Fruit fly (Drosophila melanogaster) whole organism, embryonic: ENCODE results near the gene CG32639.

ENCODE experiments used
- ATbp ChIP-seq: fragments of 200-800 bp; sonication (Bioruptor generic); optimal IDR thresholded peaks from 2 replicates; lab custom pipeline; 2017; ENCODE audit warnings: missing biosample characterization, mild to moderate bottlenecking, missing genetic modification characterization, missing genetic modification reagents
- Asciz ChIP-seq: fragments of 200-800 bp; sonication (Bioruptor generic); optimal IDR thresholded peaks from 2 replicates; lab custom pipeline; 2017; ENCODE audit warnings: missing biosample characterization, mild to moderate bottlenecking, missing genetic modification characterization, missing genetic modification reagents
- BEAF-32 ChIP-seq: fragments of 200-800 bp; sonication (Bioruptor generic); optimal IDR thresholded peaks from 3 replicates; lab custom pipeline; 2017; ENCODE audit warnings: missing biosample characterization, missing genetic modification characterization, mild to moderate bottlenecking, moderate library complexity, missing genetic modification reagents
- BtbVII ChIP-seq: fragments of 200-800 bp; sonication (Bioruptor generic); optimal IDR thresholded peaks from 3 replicates; lab custom pipeline; 2017; ENCODE audit warnings: missing biosample characterization, mild to moderate bottlenecking, missing genetic modification characterization
- CG12155 ChIP-seq: fragments of 200-800 bp; sonication (Bioruptor generic); optimal IDR thresholded peaks from 3 replicates; lab custom pipeline; 2016; ENCODE audit warnings: missing biosample characterization, missing genetic modification characterization
- CG12236 ChIP-seq: fragments of 200-800 bp; sonication (Bioruptor generic); optimal IDR thresholded peaks from 2 replicates; lab custom pipeline; 2016; ENCODE audit warnings: missing biosample characterization, missing genetic modification characterization
- CG13894 ChIP-seq: fragments of 200-800 bp; sonication (Bioruptor generic); optimal IDR thresholded peaks from 3 replicates; lab custom pipeline; 2018; ENCODE audit warnings: missing biosample characterization, mild to moderate bottlenecking, missing genetic modification characterization, moderate library complexity
- CG2678 ChIP-seq: fragments of 200-800 bp; sonication (Bioruptor generic); optimal IDR thresholded peaks from 3 replicates; lab custom pipeline; 2019; ENCODE audit warnings: missing biosample characterization, mild to moderate bottlenecking, missing genetic modification characterization, moderate library complexity
- CG30403 ChIP-seq: fragments of 200-800 bp; sonication (Bioruptor generic); optimal IDR thresholded peaks from 3 replicates; lab custom pipeline; 2016; ENCODE audit warnings: missing biosample characterization, missing genetic modification characterization
- CG3065 ChIP-seq: fragments of 200-800 bp; sonication (Bioruptor generic); optimal IDR thresholded peaks from 2 replicates; lab custom pipeline; 2016; ENCODE audit warnings: missing biosample characterization, missing genetic modification characterization
- CG31388 ChIP-seq: fragments of 200-800 bp; sonication (Bioruptor generic); optimal IDR thresholded peaks from 2 replicates; lab custom pipeline; 2016; ENCODE audit warnings: missing biosample characterization, missing genetic modification characterization
- CG3847 ChIP-seq: fragments of 200-800 bp; sonication (Bioruptor generic); IDR thresholded peaks from 2 replicates; pipeline ENCODE4 v1.3.6; 2022; ENCODE audit warnings: missing biosample characterization, missing genetic modification characterization
- CG4282 ChIP-seq: fragments of 200-800 bp; sonication (Bioruptor generic); optimal IDR thresholded peaks from 2 replicates; lab custom pipeline; 2016; ENCODE audit warnings: missing biosample characterization, missing genetic modification characterization
- CG6813 ChIP-seq: fragments of 200-800 bp; sonication (Bioruptor generic); optimal IDR thresholded peaks from 2 replicates; lab custom pipeline; 2017; ENCODE audit warnings: missing biosample characterization, missing genetic modification characterization, mild to moderate bottlenecking, moderate library complexity, missing genetic modification reagents
- CG7745 ChIP-seq: fragments of 200-800 bp; sonication (Bioruptor generic); optimal IDR thresholded peaks from 2 replicates; lab custom pipeline; 2018; ENCODE audit warnings: missing biosample characterization, mild to moderate bottlenecking, missing genetic modification characterization, moderate library complexity
- CHES-1-like ChIP-seq: fragments of 200-800 bp; sonication (Bioruptor generic); optimal IDR thresholded peaks from 2 replicates; lab custom pipeline; 2016; ENCODE audit warnings: missing biosample characterization, missing genetic modification characterization
- D19A ChIP-seq: fragments of 200-800 bp; optimal IDR thresholded peaks from 3 replicates; lab custom pipeline; 2019; ENCODE audit warnings: missing biosample characterization, mild to moderate bottlenecking, missing genetic modification characterization, moderate library complexity
- Dbx ChIP-seq: fragments of 200-800 bp; sonication (Bioruptor generic); IDR thresholded peaks from 3 replicates; pipeline ENCODE4 v1.3.6; 2022; ENCODE audit warnings: missing biosample characterization, missing genetic modification characterization
- Doc2 ChIP-seq: fragments of 200-800 bp; sonication (Bioruptor generic); IDR thresholded peaks from 2 replicates; pipeline ENCODE4 v1.3.6; 2022; ENCODE audit warnings: missing biosample characterization, missing genetic modification characterization
- Doc3 ChIP-seq: fragments of 200-800 bp; sonication (Bioruptor generic); IDR thresholded peaks from 3 replicates; pipeline ENCODE4 v1.3.6; 2022; ENCODE audit warnings: missing biosample characterization, missing genetic modification characterization; ENCODE audit not compliant: partially characterized antibody
- Ets65A ChIP-seq: fragments of 200-800 bp; sonication (Bioruptor generic); peaks from one replicate; lab custom pipeline; 2016; ENCODE audit warnings: missing biosample characterization, missing genetic modification characterization
- Gsc ChIP-seq: fragments of 200-800 bp; sonication (Bioruptor generic); IDR thresholded peaks from 2 replicates; pipeline ENCODE4 v1.3.6; 2022; ENCODE audit warnings: missing biosample characterization, missing genetic modification characterization
- HHEX ChIP-seq: fragments of 200-800 bp; sonication (Bioruptor generic); optimal IDR thresholded peaks from 3 replicates; lab custom pipeline; 2017; ENCODE audit warnings: missing biosample characterization, mild to moderate bottlenecking, missing genetic modification characterization, missing genetic modification reagents
- Hr39 ChIP-seq: fragments of >200 bp; optimal IDR thresholded peaks from 2 replicates; lab custom pipeline; 2017
- Lpt ChIP-seq: fragments of >200 bp; optimal IDR thresholded peaks from 2 replicates; lab custom pipeline; 2018; ENCODE audit warnings: missing biosample characterization, missing genetic modification characterization
- MTF-1 ChIP-seq: fragments of 200-800 bp; sonication (Bioruptor generic); optimal IDR thresholded peaks from 2 replicates; lab custom pipeline; 2018; ENCODE audit warnings: missing biosample characterization, mild to moderate bottlenecking, missing genetic modification characterization, borderline replicate concordance
- NC2α ChIP-seq: fragments of 200-800 bp; sonication (Bioruptor generic); optimal IDR thresholded peaks from 2 replicates; lab custom pipeline; 2016; ENCODE audit warnings: missing biosample characterization, missing genetic modification characterization
- Ptx1 ChIP-seq: fragments of 200-800 bp; sonication (Bioruptor generic); IDR thresholded peaks from 2 replicates; pipeline ENCODE4 v1.3.6; 2022; ENCODE audit warnings: missing biosample characterization, missing genetic modification characterization
- Scr ChIP-seq: fragments of 200-800 bp; sonication (Bioruptor generic); IDR thresholded peaks from 2 replicates; pipeline ENCODE4 v1.3.6; 2022; ENCODE audit warnings: missing biosample characterization, missing genetic modification characterization; ENCODE audit not compliant: partially characterized antibody
- Taf1 ChIP-seq: fragments of 200-800 bp; sonication (Bioruptor generic); IDR thresholded peaks from 2 replicates; pipeline ENCODE4 v1.3.6; 2022; ENCODE audit warnings: missing biosample characterization, missing genetic modification characterization
- ab ChIP-seq: fragments of 200-800 bp; sonication (Bioruptor generic); optimal IDR thresholded peaks from 2 replicates; lab custom pipeline; 2016; ENCODE audit warnings: missing biosample characterization, missing genetic modification characterization
- ap ChIP-seq: fragments of 200-800 bp; sonication (Bioruptor generic); IDR thresholded peaks from 2 replicates; pipeline ENCODE4 v1.3.6; 2022; ENCODE audit warnings: missing biosample characterization, missing genetic modification characterization
- ase ChIP-seq: fragments of 200-800 bp; sonication (Bioruptor generic); IDR thresholded peaks from 3 replicates; pipeline ENCODE4 v1.3.6; 2022; ENCODE audit warnings: missing biosample characterization, missing genetic modification characterization
- bcd ChIP-seq: fragments of 200-800 bp; sonication (Bioruptor generic); optimal IDR thresholded peaks from 2 replicates; lab custom pipeline; 2017; ENCODE audit warnings: missing biosample characterization, mild to moderate bottlenecking, missing genetic modification characterization
- br ChIP-seq: fragments of >200 bp; optimal IDR thresholded peaks from 2 replicates; lab custom pipeline; 2017
- cad ChIP-seq: fragments of >200 bp; optimal IDR thresholded peaks from 2 replicates; lab custom pipeline; 2017; ENCODE audit warnings: missing biosample characterization, missing genetic modification characterization
- dan ChIP-seq: fragments of 200-800 bp; sonication (Bioruptor generic); IDR thresholded peaks from 2 replicates; pipeline ENCODE4 v1.3.6; 2022; ENCODE audit warnings: missing biosample characterization, missing genetic modification characterization
- ewg ChIP-seq: fragments of 200-800 bp; sonication (Bioruptor generic); optimal IDR thresholded peaks from 3 replicates; lab custom pipeline; 2017; ENCODE audit warnings: mild to moderate bottlenecking, missing biosample characterization, missing genetic modification reagents, missing genetic modification characterization
- gt ChIP-seq: fragments of 200-800 bp; sonication (Bioruptor generic); IDR thresholded peaks from 2 replicates; pipeline ENCODE4 v1.3.6; 2022; ENCODE audit warnings: missing biosample characterization, missing genetic modification characterization
- jing ChIP-seq: fragments of 200-800 bp; sonication (Bioruptor generic); optimal IDR thresholded peaks from 2 replicates; lab custom pipeline; 2018; ENCODE audit warnings: missing biosample characterization, mild to moderate bottlenecking, missing genetic modification characterization
- ken ChIP-seq: fragments of 200-800 bp; sonication (Bioruptor generic); IDR thresholded peaks from 3 replicates; pipeline ENCODE4 v1.3.6; 2022; ENCODE audit warnings: missing biosample characterization, missing genetic modification characterization
- lov ChIP-seq, 2 experiments: fragments of 200-800 bp in 1 of 2; fragments of >200 bp in 1 of 2; sonication (Bioruptor generic) in 1 of 2; IDR thresholded peaks in 1 of 2; optimal IDR thresholded peaks in 1 of 2; 2 replicates in 1 of 2; 3 replicates in 1 of 2; pipeline versions ENCODE4 v1.3.6 to Lab custom; 2017 to 2022; ENCODE audit warnings: missing biosample characterization in 1 of 2, missing genetic modification characterization in 1 of 2
- org-1 ChIP-seq: fragments of 200-800 bp; sonication (Bioruptor generic); optimal IDR thresholded peaks from 2 replicates; lab custom pipeline; 2017; ENCODE audit warnings: missing biosample characterization, missing genetic modification characterization
- p53 ChIP-seq: fragments of 200-800 bp; sonication (Bioruptor generic); optimal IDR thresholded peaks from 2 replicates; lab custom pipeline; 2016; ENCODE audit warnings: missing biosample characterization, missing genetic modification characterization
- pb ChIP-seq: fragments of 200-800 bp; sonication (Bioruptor generic); optimal IDR thresholded peaks from 3 replicates; lab custom pipeline; 2016; ENCODE audit warnings: missing biosample characterization, missing genetic modification characterization
- peb ChIP-seq: fragments of 200-800 bp; sonication (Bioruptor generic); IDR thresholded peaks from 2 replicates; pipeline ENCODE4 v1.3.6; 2022; ENCODE audit warnings: missing biosample characterization, missing genetic modification characterization
- pita ChIP-seq: fragments of 200-800 bp; sonication (Bioruptor generic); optimal IDR thresholded peaks from 2 replicates; lab custom pipeline; 2017; ENCODE audit warnings: missing biosample characterization, mild to moderate bottlenecking, missing genetic modification characterization
- pzg ChIP-seq: fragments of 200-800 bp; sonication (Bioruptor generic); optimal IDR thresholded peaks from 3 replicates; lab custom pipeline; 2018; ENCODE audit warnings: missing biosample characterization, mild to moderate bottlenecking, missing genetic modification characterization, moderate library complexity
- ro ChIP-seq: fragments of 200-800 bp; sonication (Bioruptor generic); IDR thresholded peaks from 2 replicates; pipeline ENCODE4 v1.3.6; 2022; ENCODE audit warnings: missing biosample characterization, missing genetic modification characterization
- run ChIP-seq: fragments of 200-800 bp; sonication (Bioruptor generic); optimal IDR thresholded peaks from 3 replicates; lab custom pipeline; 2018; ENCODE audit warnings: missing biosample characterization, mild to moderate bottlenecking, missing genetic modification characterization
- shn ChIP-seq: fragments of 200-800 bp; sonication (Bioruptor generic); optimal IDR thresholded peaks from 3 replicates; lab custom pipeline; 2016; ENCODE audit warnings: missing biosample characterization, missing genetic modification characterization
- sob ChIP-seq: fragments of 200-800 bp; sonication (Bioruptor generic); IDR thresholded peaks from 2 replicates; pipeline ENCODE4 v1.3.6; 2022; ENCODE audit warnings: missing biosample characterization, missing genetic modification characterization
- vnd ChIP-seq: fragments of 200-800 bp; sonication (Bioruptor generic); IDR thresholded peaks from 3 replicates; pipeline ENCODE4 v1.3.6; 2022; ENCODE audit warnings: missing biosample characterization, missing genetic modification characterization; ENCODE audit not compliant: partially characterized antibody

The CG32639 gene

DNA sequence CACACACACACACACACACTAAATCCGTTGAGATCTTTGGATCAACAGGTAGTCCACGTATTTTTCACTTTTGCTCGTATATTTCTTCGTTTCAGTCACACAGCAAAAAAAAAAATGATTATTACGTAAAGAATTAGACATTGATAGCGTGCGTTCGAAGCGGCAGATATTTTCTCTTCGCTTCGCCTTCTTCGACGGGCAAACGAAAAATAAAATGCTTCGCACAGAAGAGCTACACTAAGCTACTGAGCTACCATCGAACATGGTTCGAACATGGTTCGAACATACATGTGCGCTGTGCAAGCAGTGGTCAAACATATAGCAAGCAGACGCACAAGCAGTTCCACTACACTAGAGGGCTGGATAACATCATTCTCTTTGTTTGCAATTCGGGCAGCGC is 20.6 kb upstream of the CG32639 start (continued):
- peak; percentile 24 for TF ChIP-seq BtbVII (GFP tag; lab: Kevin White, UChicago)
- TF ChIP-seq Doc2 (GFP tag; lab: Robert Waterston, UW) = no peak
- TF ChIP-seq MTF-1 (GFP tag; lab: Kevin White, UChicago) = peak; percentile 64
- TF ChIP-seq HHEX (GFP tag; lab: Kevin White, UChicago) = no peak
- no peak for TF ChIP-seq lov (optimal IDR thresholded peaks at IDR 0.05; lab: Kevin White, UChicago)
- no peak for TF ChIP-seq lov (GFP tag; IDR thresholded peaks at IDR 0.05; lab: Robert Waterston, UW)
- TF ChIP-seq CG13894 (tag; lab: Kevin White, UChicago) = peak; percentile 59
- TF ChIP-seq CG30403 (GFP tag; lab: Kevin White, UChicago) = no peak
- no peak for TF ChIP-seq pb (GFP tag; lab: Kevin White, UChicago)
- no peak for TF ChIP-seq CG12155 (GFP tag; lab: Kevin White, UChicago)
- no peak for TF ChIP-seq Hr39 (lab: Kevin White, UChicago)
- no peak for TF ChIP-seq peb (GFP tag; lab: Robert Waterston, UW)
- TF ChIP-seq br = no peak
- TF ChIP-seq Lpt (GFP tag; lab: Kevin White, UChicago) = no peak
- TF ChIP-seq Asciz (GFP tag; lab: Kevin White, UChicago) = no peak
- TF ChIP-seq ase (GFP tag; lab: Robert Waterston, UW) = no peak
- no peak for TF ChIP-seq Doc3 (GFP tag; lab: Robert Waterston, UW)
- TF ChIP-seq BEAF-32 = no peak
- no peak for TF ChIP-seq CG3065 (GFP tag; lab: Kevin White, UChicago)
- TF ChIP-seq p53 = no peak
- TF ChIP-seq Scr (GFP tag; lab: Robert Waterston, UW) = no peak; the same call in 1 of the 2 replicates
- no peak for TF ChIP-seq jing (GFP tag; lab: Kevin White, UChicago)
- TF ChIP-seq ken = no peak
- no peak for TF ChIP-seq ap (GFP tag; lab: Robert Waterston, UW)
- no peak for TF ChIP-seq dan
- TF ChIP-seq ATbp = no peak
- no peak for TF ChIP-seq bcd (GFP tag; lab: Kevin White, UChicago)
- TF ChIP-seq CG31388 = no peak
- TF ChIP-seq Ets65A (GFP tag; lab: Kevin White, UChicago) = no peak
- TF ChIP-seq NC2α (GFP tag; lab: Kevin White, UChicago) = no peak
- TF ChIP-seq run (tag; lab: Kevin White, UChicago) = no peak
- no peak for TF ChIP-seq Taf1 (GFP tag; lab: Robert Waterston, UW)
- TF ChIP-seq vnd = no peak
- no peak for TF ChIP-seq CG12236
- TF ChIP-seq gt (GFP tag; lab: Robert Waterston, UW) = no peak
- TF ChIP-seq Ptx1 (GFP tag; lab: Robert Waterston, UW) = no peak
- TF ChIP-seq ro = no peak
- TF ChIP-seq ab (GFP tag; lab: Kevin White, UChicago) = no peak
- TF ChIP-seq ewg = no peak
- no peak for TF ChIP-seq CG7745
- TF ChIP-seq org-1 (GFP tag; lab: Kevin White, UChicago) = no peak
- TF ChIP-seq CG4282 = no peak
- no peak for TF ChIP-seq Gsc
- no peak for TF ChIP-seq pita (GFP tag; lab: Kevin White, UChicago)
- TF ChIP-seq D19A = peak; percentile 20
- no peak for TF ChIP-seq sob (GFP tag; lab: Robert Waterston, UW)
- TF ChIP-seq Dbx (GFP tag; lab: Robert Waterston, UW) = peak; percentile 24; the same call in 1 of the 3 replicates
- no peak for TF ChIP-seq CHES-1-like
- TF ChIP-seq CG6813 (GFP tag; lab: Kevin White, UChicago) = peak; percentile 1
- TF ChIP-seq CG2678 (tag; lab: Kevin White, UChicago) = peak; percentile 10
- no peak for TF ChIP-seq shn (GFP tag; lab: Kevin White, UChicago)
- peak; percentile 23 for TF ChIP-seq pzg (GFP tag; lab: Kevin White, UChicago)
- TF ChIP-seq CG3847 (GFP tag; lab: Robert Waterston, UW) = no peak
- no peak for TF ChIP-seq cad
